Worm (Caenorhabditis elegans): ENCODE measurements around the gene T06D8.9.

DNA sequence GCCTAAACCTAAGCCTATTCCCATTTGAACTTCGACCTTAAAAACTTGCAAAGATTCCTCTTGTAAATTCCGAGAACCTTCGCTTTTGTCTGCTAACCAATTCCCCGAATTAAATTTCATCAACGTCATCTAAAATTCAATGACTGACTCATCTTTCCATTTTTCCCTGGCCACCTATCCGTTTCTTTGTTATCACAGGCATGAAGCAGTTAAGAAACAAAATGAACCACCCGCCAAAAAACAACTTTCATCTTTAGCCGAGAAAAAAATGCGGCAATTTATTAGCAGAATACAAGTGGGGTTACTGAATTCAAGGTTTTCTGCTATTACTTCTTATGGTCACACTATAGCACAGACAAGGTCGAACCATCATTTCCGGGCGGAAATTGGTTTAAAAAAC, 34.7 kb upstream of the T06D8.9 start:
- TF ChIP-seq elt-1 (tag; optimal IDR thresholded peaks at IDR 0.05; ENCODE audit: borderline replicate concordance, insufficient read depth) (no peak), drap-1 (GFP tag; optimal IDR thresholded peaks at IDR 0.05) (no peak), mab-5 (tag; optimal IDR thresholded peaks at IDR 0.05) (no peak), unc-62 (GFP tag; optimal IDR thresholded peaks at IDR 0.05) (no peak), nhr-237 (tag; optimal IDR thresholded peaks at IDR 0.05) (no peak), nhr-28 (tag; optimal IDR thresholded peaks at IDR 0.05) (no peak), unc-39 (tag; optimal IDR thresholded peaks at IDR 0.05) (no peak), nhr-12 (tag; optimal IDR thresholded peaks at IDR 0.05) (no peak), lsy-2 (tag; optimal IDR thresholded peaks at IDR 0.05) (no peak)

All from whole organism, mixed stage, embryonic.